Worm (Caenorhabditis elegans) whole organism, L3 larva: Measurements from ENCODE around the gene C36C5.12.

ENCODE experiments used
- aly-2 ChIP-seq: fragments of 150-350 bp; optimal IDR thresholded peaks from 2 replicates; lab custom pipeline; 2014; ENCODE audit warnings: missing biosample characterization, missing genetic modification characterization
- tbx-2 ChIP-seq: sonication (generic microtip); optimal IDR thresholded peaks from 2 replicates; lab custom pipeline; 2016; ENCODE audit warnings: mild to moderate bottlenecking, missing genetic modification characterization, missing compliant biosample characterization
- zag-1 ChIP-seq: fragments of 150-350 bp; optimal IDR thresholded peaks from 2 replicates; lab custom pipeline; 2014; ENCODE audit warnings: missing biosample characterization, missing genetic modification characterization

- TF ChIP-seq aly-2 (tag; lab: Kevin White, UChicago): no peak
- TF ChIP-seq zag-1 (tag; lab: Kevin White, UChicago): no peak
- TF ChIP-seq tbx-2 (tag; lab: Kevin White, UChicago): no peak
Measured at ce11 chrV:3171625-3172024, 12.5 kb upstream of the C36C5.12 start.
